Fruit fly (Drosophila melanogaster): ENCODE data around the gene yin.

- TF ChIP-seq CG6792 (GFP tag; optimal IDR thresholded peaks at IDR 0.05) (no peak), ss (GFP tag; optimal IDR thresholded peaks at IDR 0.05) (no peak), CG31627 (GFP tag; optimal IDR thresholded peaks at IDR 0.05) (no peak)
These were observed 5.6 kb downstream of the yin start for dm6 chrX:3866104-3866503.

Measured in whole organism, prepupa.